Worm (Caenorhabditis elegans): ENCODE data around the gene str-264.

Gene str-264

DNA sequence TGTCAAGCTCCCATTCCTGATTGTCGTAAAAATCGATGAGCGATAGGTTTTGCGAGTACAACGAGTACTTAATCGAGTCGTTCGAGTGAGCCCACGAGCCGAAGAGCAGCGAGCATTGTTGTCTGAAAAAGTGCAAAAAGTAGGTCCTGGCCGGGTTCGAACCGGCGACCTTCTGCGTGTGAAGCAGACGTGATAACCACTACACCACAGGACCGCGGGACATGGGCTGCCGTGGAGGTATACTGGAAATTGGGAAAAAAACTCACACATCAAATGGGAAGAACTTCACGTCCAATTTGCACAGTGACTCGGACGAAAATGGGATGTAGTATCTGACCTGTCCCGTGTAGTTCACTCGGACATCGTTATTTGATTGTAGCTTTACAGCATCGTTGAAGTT lies 22.9 kb upstream of the str-264 start:
- TF ChIP-seq F10E7.11 (tag; optimal IDR thresholded peaks at IDR 0.05) (no peak), him-1 (tag; optimal IDR thresholded peaks at IDR 0.05) (peak; percentile 65), F55B11.4 (tag; optimal IDR thresholded peaks at IDR 0.05; ENCODE audit: borderline replicate concordance, insufficient read depth) (no peak), lsy-27 (tag; optimal IDR thresholded peaks at IDR 0.05; ENCODE audit: borderline replicate concordance, insufficient read depth) (no peak), K12H6.12 (tag; optimal IDR thresholded peaks at IDR 0.05) (no peak), xnd-1 (tag; optimal IDR thresholded peaks at IDR 0.05) (no peak), nfya-2 (GFP tag; IDR thresholded peaks at IDR 0.05) (no peak), rpc-1 (optimal IDR thresholded peaks at IDR 0.05) (peak; percentile 47), rpc-1 (tag; optimal IDR thresholded peaks at IDR 0.05) (peak; percentile 73), T07F8.4 (tag; optimal IDR thresholded peaks at IDR 0.05) (no peak), Y79H2A.3 (GFP tag; conservative IDR thresholded peaks at IDR 0.05) (no peak), lsl-1 (GFP tag; optimal IDR thresholded peaks at IDR 0.05) (peak; percentile 40), tlf-1 (GFP tag; optimal IDR thresholded peaks at IDR 0.05) (no peak), rcor-1 (GFP tag; IDR thresholded peaks at IDR 0.05) (no peak), F57A8.1 (GFP tag; optimal IDR thresholded peaks at IDR 0.05) (no peak), let-607 (tag; optimal IDR thresholded peaks at IDR 0.05) (no peak), sea-2 (GFP tag; IDR thresholded peaks at IDR 0.05) (no peak), efl-1 (GFP tag; optimal IDR thresholded peaks at IDR 0.05) (no peak), aptf-2 (GFP tag; conservative IDR thresholded peaks at IDR 0.05) (0 out of 2 replicates have a peak, but pooled peaks have one; percentile 32), snpc-1.1 (tag; optimal IDR thresholded peaks at IDR 0.05; ENCODE audit: insufficient read depth) (no peak), C17E4.6 (GFP tag; IDR thresholded peaks at IDR 0.05) (no peak), mxl-1 (tag; optimal IDR thresholded peaks at IDR 0.05) (no peak), snpc-1.3 (tag; optimal IDR thresholded peaks at IDR 0.05; ENCODE audit: insufficient read depth) (no peak), ceh-91 (GFP tag; IDR thresholded peaks at IDR 0.05) (no peak), tbx-9 (tag; optimal IDR thresholded peaks at IDR 0.05; ENCODE audit: borderline replicate concordance) (no peak), snpc-3.4 (tag; optimal IDR thresholded peaks at IDR 0.05) (peak; percentile 6), ztf-6 (GFP tag; IDR thresholded peaks at IDR 0.05) (no peak), ccch-3 (GFP tag; optimal IDR thresholded peaks at IDR 0.05) (no peak), tbp1 (GFP tag; optimal IDR thresholded peaks at IDR 0.05) (peak; percentile 89), ceh-79 (tag; optimal IDR thresholded peaks at IDR 0.05) (no peak), cebp-2 (GFP tag; IDR thresholded peaks at IDR 0.05) (no peak), rec-8 (tag; optimal IDR thresholded peaks at IDR 0.05) (no peak), sptf-2 (GFP tag; optimal IDR thresholded peaks at IDR 0.05) (no peak), Y95B8A.8 (GFP tag; IDR thresholded peaks at IDR 0.05) (no peak), pbrm-1 (GFP tag; IDR thresholded peaks at IDR 0.05) (peak; percentile 63), B0035.1 (tag; optimal IDR thresholded peaks at IDR 0.05) (no peak), ztf-28 (GFP tag; IDR thresholded peaks at IDR 0.05) (no peak), madf-8 (GFP tag; conservative IDR thresholded peaks at IDR 0.05) (no peak), B0019.2 (GFP tag; conservative IDR thresholded peaks at IDR 0.05) (no peak), mel-28 (tag; optimal IDR thresholded peaks at IDR 0.05; ENCODE audit: borderline replicate concordance) (no peak), unc-62 (GFP tag; optimal IDR thresholded peaks at IDR 0.05) (no peak), K11D2.4 (GFP tag; IDR thresholded peaks at IDR 0.05) (no peak), ets-4 (GFP tag; optimal IDR thresholded peaks at IDR 0.05) (no peak), ceh-40 (GFP tag; IDR thresholded peaks at IDR 0.05) (no peak), ztf-18 (tag; optimal IDR thresholded peaks at IDR 0.05) (peak; percentile 5), lir-1 (GFP tag; conservative IDR thresholded peaks at IDR 0.05) (no peak), lag-1 (GFP tag; IDR thresholded peaks at IDR 0.05) (no peak), akir-1 (GFP tag; optimal IDR thresholded peaks at IDR 0.05) (no peak)

Measured in whole organism, young adult.